Worm (Caenorhabditis elegans) whole organism, L4 larva: Measurements from ENCODE around the gene F59B1.4.

Experiments used
- F37D6.2 ChIP-seq: sonication (generic microtip); optimal IDR thresholded peaks from 2 replicates; lab custom pipeline; 2016; ENCODE audit warnings: mild to moderate bottlenecking, missing genetic modification characterization, missing compliant biosample characterization
- fkh-10 ChIP-seq: fragments of 150-350 bp; optimal IDR thresholded peaks from 2 replicates; lab custom pipeline; 2014; ENCODE audit warnings: missing biosample characterization, missing genetic modification reagents, missing genetic modification characterization
- lin-13 ChIP-seq: fragments of 150-350 bp; optimal IDR thresholded peaks from 2 replicates; lab custom pipeline; 2014; ENCODE audit warnings: missing biosample characterization, missing genetic modification reagents, missing genetic modification characterization
- lsy-2 ChIP-seq, 2 experiments: fragments of 150-350 bp in 1 of 2; sonication (generic microtip) in 1 of 2; optimal IDR thresholded peaks; 2 replicates each; lab custom pipeline; 2014 to 2017; ENCODE audit warnings: missing biosample characterization in 2 of 2, missing genetic modification characterization in 2 of 2
- mep-1 ChIP-seq: fragments of 150-350 bp; sonication (generic microtip); optimal IDR thresholded peaks from 3 replicates; lab custom pipeline; 2014; ENCODE audit warnings: missing biosample characterization, missing genetic modification characterization
- mxl-3 ChIP-seq: fragments of 200-800 bp; sonication (Bioruptor generic); optimal IDR thresholded peaks from 2 replicates; lab custom pipeline; 2018; ENCODE audit warnings: mild to moderate bottlenecking, missing genetic modification characterization, missing compliant biosample characterization
- nhr-237 ChIP-seq: sonication (generic microtip); optimal IDR thresholded peaks from 2 replicates; lab custom pipeline; 2017; ENCODE audit warnings: missing biosample characterization, missing genetic modification characterization
- nhr-77 ChIP-seq: fragments of 150-350 bp; optimal IDR thresholded peaks from 2 replicates; lab custom pipeline; 2014; ENCODE audit warnings: missing biosample characterization, missing genetic modification characterization
- pha-4 ChIP-seq, 2 experiments: fragments of 150-350 bp in 1 of 2; fragments of 200-800 bp in 1 of 2; sonication (Bioruptor generic) in 1 of 2; IDR thresholded peaks in 1 of 2; optimal IDR thresholded peaks in 1 of 2; 2 replicates each; pipeline versions ENCODE4 v1.3.6 to Lab custom; 2014 to 2022; ENCODE audit warnings: missing genetic modification characterization in 2 of 2, missing genetic modification reagents in 2 of 2, missing biosample characterization in 1 of 2, missing compliant biosample characterization in 1 of 2
- unc-62 ChIP-seq, 3 experiments: fragments of 150-350 bp in 1 of 3; sonication (generic microtip); optimal IDR thresholded peaks in 2 of 3; peaks in 1 of 3; 1 replicate in 1 of 3; 2 replicates in 2 of 3; lab custom pipeline; 2014 to 2017; ENCODE audit warnings: missing biosample characterization in 3 of 3, missing genetic modification characterization in 3 of 3, missing genetic modification reagents in 3 of 3, missing genotype in 1 of 3

DNA sequence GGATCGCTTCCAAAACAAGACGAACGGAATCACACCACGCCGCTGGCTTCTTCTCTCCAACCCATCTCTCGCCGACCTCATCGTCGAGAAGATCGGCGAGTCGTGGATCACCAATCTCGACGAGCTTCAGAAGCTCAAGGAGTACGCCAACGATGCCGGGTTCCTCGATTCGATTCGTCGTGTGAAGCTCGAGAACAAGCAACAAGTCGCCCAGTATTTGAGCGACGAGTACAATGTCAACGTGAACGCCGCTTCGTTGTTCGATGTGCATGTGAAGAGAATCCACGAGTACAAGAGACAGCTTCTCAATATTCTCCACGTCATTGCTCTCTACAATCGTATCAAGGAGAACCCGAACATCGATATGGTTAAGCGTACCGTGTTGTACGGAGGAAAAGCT lies 43.2 kb downstream of the F59B1.4 start:
- TF ChIP-seq lsy-2 (tag; optimal IDR thresholded peaks at IDR 0.05; lab: Kevin White, UChicago) (no peak), F37D6.2 (tag; lab: Kevin White, UChicago) (no peak), pha-4 (GFP tag; IDR thresholded peaks at IDR 0.05; lab: Robert Waterston, UW) (no peak), pha-4 (tag; optimal IDR thresholded peaks at IDR 0.05; lab: Kevin White, UChicago) (no peak), nhr-77 (no peak), nhr-237 (tag; lab: Kevin White, UChicago) (no peak), fkh-10 (GFP tag; lab: Kevin White, UChicago) (no peak), mxl-3 (GFP tag; lab: Kevin White, UChicago) (no peak), lin-13 (GFP tag; lab: Kevin White, UChicago) (no peak), unc-62 (GFP tag; optimal IDR thresholded peaks at IDR 0.05 in 1 of 2; lab: Kevin White, UChicago) (no peak), unc-62 (tag; optimal IDR thresholded peaks at IDR 0.05; lab: Kevin White, UChicago) (no peak), mep-1 (tag; lab: Kevin White, UChicago) (no peak)
